Comparison of ENCODE assay signal across 4 worm cellular contexts in the genomic region with DNA sequence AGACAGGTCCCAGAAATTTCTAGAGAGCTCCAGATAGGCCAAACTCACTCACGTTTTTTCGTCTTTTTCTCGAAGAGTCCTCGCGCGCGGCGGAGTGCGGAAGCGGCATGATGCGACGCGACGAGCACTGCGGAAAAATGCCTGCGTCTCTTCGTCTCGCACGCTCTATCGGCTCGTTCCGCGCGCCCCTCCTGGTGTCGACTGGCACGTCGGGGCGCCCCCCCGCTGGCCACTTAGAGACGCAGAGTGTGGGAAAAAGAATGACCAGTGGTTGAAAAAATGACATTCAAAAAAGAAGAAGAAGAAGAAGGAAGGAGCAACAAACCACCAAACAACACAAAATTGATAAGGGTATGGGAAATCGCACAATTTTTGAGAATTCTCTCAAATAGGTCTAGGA.
A peak's percentile ranks its signal among the peaks of the same experiment; 100 is the strongest.
TF ChIP-seq lines count a peak whose summit lies in the region.

A gene (minus strand): TSS at position 96 of the 400 bp plus-strand sequence.

TF ChIP-seq in whole organism, L2 larva, 48 proteins besides CTCF, POLR2A, EP300 and RAD21:
- TF ChIP-seq lin-11 (tag; optimal IDR thresholded peaks at IDR 0.05; lab: Kevin White, UChicago), result no peak
- peak; percentile 8 for TF ChIP-seq zag-1 (tag; optimal IDR thresholded peaks at IDR 0.05; lab: Kevin White, UChicago)
- TF ChIP-seq F13H6.1 (tag; optimal IDR thresholded peaks at IDR 0.05; lab: Kevin White, UChicago), result peak; percentile 75
- no peak for TF ChIP-seq alr-1 (tag; optimal IDR thresholded peaks at IDR 0.05; lab: Kevin White, UChicago)
- no peak for TF ChIP-seq C34F6.9 (tag; optimal IDR thresholded peaks at IDR 0.05; lab: Kevin White, UChicago)
- TF ChIP-seq elt-1 (tag; optimal IDR thresholded peaks at IDR 0.05; lab: Kevin White, UChicago), result no peak
- no peak for TF ChIP-seq ama-1 (optimal IDR thresholded peaks at IDR 0.05; lab: Kevin White, UChicago)
- TF ChIP-seq unc-39 (tag; optimal IDR thresholded peaks at IDR 0.05; lab: Kevin White, UChicago), result no peak
- TF ChIP-seq blmp-1 (tag; optimal IDR thresholded peaks at IDR 0.05; lab: Kevin White, UChicago; ENCODE audit: insufficient read depth), result no peak
- peak in 1 of 2 experiments; percentile 19 for TF ChIP-seq lsy-2 (tag; optimal IDR thresholded peaks at IDR 0.05; lab: Kevin White, UChicago)
- TF ChIP-seq mdl-1 (tag; optimal IDR thresholded peaks at IDR 0.05; lab: Kevin White, UChicago), result peak; percentile 38 to 74
- no peak for TF ChIP-seq sma-9 (GFP tag; optimal IDR thresholded peaks at IDR 0.05; lab: Kevin White, UChicago)
- TF ChIP-seq sma-9 (tag; optimal IDR thresholded peaks at IDR 0.05; lab: Kevin White, UChicago), result no peak
- no peak for TF ChIP-seq unc-55 (GFP tag; optimal IDR thresholded peaks at IDR 0.05; lab: Kevin White, UChicago)
- peak; percentile 41 for TF ChIP-seq fos-1 (tag; optimal IDR thresholded peaks at IDR 0.05; lab: Kevin White, UChicago)
TF ChIP-seq in whole organism, L2 larva: peak in this region for 5.

TF ChIP-seq in whole organism, L4 larva, 104 proteins besides CTCF, POLR2A, EP300 and RAD21 (continues in another document):
- no peak for TF ChIP-seq ztf-11 (tag; optimal IDR thresholded peaks at IDR 0.05; lab: Kevin White, UChicago)
- TF ChIP-seq mep-1 (tag; optimal IDR thresholded peaks at IDR 0.05; lab: Kevin White, UChicago), result no peak
- no peak for TF ChIP-seq mxl-2 (GFP tag; conservative IDR thresholded peaks at IDR 0.05; lab: Robert Waterston, UW)
- peak; percentile 2 for TF ChIP-seq spr-3 (GFP tag; optimal IDR thresholded peaks at IDR 0.05; lab: Kevin White, UChicago)
- 0 out of 2 replicates have a peak, but pooled peaks have one; percentile 44 for TF ChIP-seq snpc-1.2 (GFP tag; IDR thresholded peaks at IDR 0.05; lab: Robert Waterston, UW)
- no peak for TF ChIP-seq fkh-10 (GFP tag; optimal IDR thresholded peaks at IDR 0.05; lab: Kevin White, UChicago)
- no peak for TF ChIP-seq ceh-20 (GFP tag; IDR thresholded peaks at IDR 0.05; lab: Robert Waterston, UW)
- no peak for TF ChIP-seq skn-1 (tag; optimal IDR thresholded peaks at IDR 0.05; lab: Kevin White, UChicago)
- TF ChIP-seq nhr-28 (tag; optimal IDR thresholded peaks at IDR 0.05; lab: Kevin White, UChicago), result peak; percentile 52
- no peak for TF ChIP-seq nhr-25 (tag; optimal IDR thresholded peaks at IDR 0.05; lab: Kevin White, UChicago; ENCODE audit: borderline replicate concordance, insufficient read depth)
- 0 out of 2 replicates have a peak, but pooled peaks have one; percentile 6 for TF ChIP-seq lin-29 (GFP tag; IDR thresholded peaks at IDR 0.05; lab: Robert Waterston, UW)
- peak; percentile 65 for TF ChIP-seq arid-1 (GFP tag; conservative IDR thresholded peaks at IDR 0.05; lab: Robert Waterston, UW)
- no peak for TF ChIP-seq unc-39 (tag; optimal IDR thresholded peaks at IDR 0.05; lab: Kevin White, UChicago)
- TF ChIP-seq daf-8 (GFP tag; IDR thresholded peaks at IDR 0.05; lab: Robert Waterston, UW), result no peak
- TF ChIP-seq ceh-28 (tag; optimal IDR thresholded peaks at IDR 0.05; lab: Kevin White, UChicago), result no peak
- no peak for TF ChIP-seq ceh-44 (GFP tag; IDR thresholded peaks at IDR 0.05; lab: Robert Waterston, UW)
- TF ChIP-seq lin-39 (tag; optimal IDR thresholded peaks at IDR 0.05; lab: Kevin White, UChicago), result no peak
- TF ChIP-seq ZK546.5 (tag; optimal IDR thresholded peaks at IDR 0.05; lab: Kevin White, UChicago), result no peak
- TF ChIP-seq vab-7 (GFP tag; IDR thresholded peaks at IDR 0.05; lab: Robert Waterston, UW), result no peak
- TF ChIP-seq ceh-62 (tag; optimal IDR thresholded peaks at IDR 0.05; lab: Kevin White, UChicago), result no peak
- TF ChIP-seq madf-9 (GFP tag; conservative IDR thresholded peaks at IDR 0.05; lab: Robert Waterston, UW), result peak; percentile 95
- no peak for TF ChIP-seq nhr-76 (tag; optimal IDR thresholded peaks at IDR 0.05; lab: Kevin White, UChicago)
- no peak for TF ChIP-seq lin-15B (tag; optimal IDR thresholded peaks at IDR 0.05; lab: Kevin White, UChicago)
- no peak for TF ChIP-seq zfp-3 (GFP tag; conservative IDR thresholded peaks at IDR 0.05; lab: Robert Waterston, UW)
- TF ChIP-seq zip-2 (tag; optimal IDR thresholded peaks at IDR 0.05; lab: Kevin White, UChicago), result no peak

TF ChIP-seq in whole organism, late embryonic, 69 proteins besides CTCF, POLR2A, EP300 and RAD21 (continues in another document):
- TF ChIP-seq pqm-1 (tag; optimal IDR thresholded peaks at IDR 0.05; lab: Kevin White, UChicago) (no peak), unc-55 (GFP tag; optimal IDR thresholded peaks at IDR 0.05; lab: Kevin White, UChicago) (no peak), pax-1 (tag; optimal IDR thresholded peaks at IDR 0.05; lab: Kevin White, UChicago) (no peak), lim-6 (tag; optimal IDR thresholded peaks at IDR 0.05; lab: Kevin White, UChicago) (no peak), K09A11.1 (tag; optimal IDR thresholded peaks at IDR 0.05; lab: Kevin White, UChicago; ENCODE audit: insufficient read depth) (no peak), pha-4 (tag; optimal IDR thresholded peaks at IDR 0.05; lab: Kevin White, UChicago) (no peak), ahr-1 (tag; optimal IDR thresholded peaks at IDR 0.05; lab: Kevin White, UChicago) (no peak), C08G9.2 (tag; optimal IDR thresholded peaks at IDR 0.05; lab: Kevin White, UChicago) (peak; percentile 50), C38D4.7 (GFP tag; optimal IDR thresholded peaks at IDR 0.05; lab: Kevin White, UChicago) (no peak), fkh-6 (tag; optimal IDR thresholded peaks at IDR 0.05; lab: Kevin White, UChicago) (no peak), unc-86 (tag; optimal IDR thresholded peaks at IDR 0.05; lab: Kevin White, UChicago) (no peak), K02D7.2 (tag; optimal IDR thresholded peaks at IDR 0.05; lab: Kevin White, UChicago) (no peak), ceh-34 (tag; optimal IDR thresholded peaks at IDR 0.05; lab: Kevin White, UChicago) (peak; percentile 75), pag-3 (tag; optimal IDR thresholded peaks at IDR 0.05; lab: Kevin White, UChicago; ENCODE audit: borderline replicate concordance) (no peak), npax-4 (tag; optimal IDR thresholded peaks at IDR 0.05; lab: Kevin White, UChicago) (no peak), mec-3 (tag; optimal IDR thresholded peaks at IDR 0.05; lab: Kevin White, UChicago; ENCODE audit: borderline replicate concordance) (no peak), tbx-7 (tag; optimal IDR thresholded peaks at IDR 0.05; lab: Kevin White, UChicago) (no peak), eyg-1 (tag; optimal IDR thresholded peaks at IDR 0.05; lab: Kevin White, UChicago) (no peak), nfya-1 (tag; optimal IDR thresholded peaks at IDR 0.05; lab: Kevin White, UChicago) (no peak), Y22D7AL.16 (tag; optimal IDR thresholded peaks at IDR 0.05; lab: Kevin White, UChicago) (no peak), sox-2 (GFP tag; IDR thresholded peaks at IDR 0.05; lab: Robert Waterston, UW) (no peak), nhr-11 (tag; optimal IDR thresholded peaks at IDR 0.05; lab: Kevin White, UChicago) (no peak), pha-2 (tag; optimal IDR thresholded peaks at IDR 0.05; lab: Kevin White, UChicago) (no peak), ref-2 (tag; optimal IDR thresholded peaks at IDR 0.05; lab: Kevin White, UChicago) (peak; percentile 44), syd-9 (tag; optimal IDR thresholded peaks at IDR 0.05; lab: Kevin White, UChicago) (no peak), hlh-30 (tag; optimal IDR thresholded peaks at IDR 0.05; lab: Kevin White, UChicago; ENCODE audit: insufficient read depth) (no peak), ceh-6 (GFP tag; optimal IDR thresholded peaks at IDR 0.05; lab: Kevin White, UChicago) (no peak)

TF ChIP-seq in whole organism, mixed stage, embryonic, 35 proteins besides CTCF, POLR2A, EP300 and RAD21:
- TF ChIP-seq pha-4 (tag; optimal IDR thresholded peaks at IDR 0.05; lab: Kevin White, UChicago) (peak; percentile 16), sptf-1 (tag; optimal IDR thresholded peaks at IDR 0.05; lab: Kevin White, UChicago) (peak; percentile 51), nhr-12 (tag; optimal IDR thresholded peaks at IDR 0.05; lab: Kevin White, UChicago) (no peak), M03D4.4 (tag; optimal IDR thresholded peaks at IDR 0.05; lab: Kevin White, UChicago) (peak; percentile 31)
